Fruit fly (Drosophila melanogaster) whole organism, pupa: ENCODE results near the gene CG10628.

ENCODE experiments used
- CG10348 ChIP-seq: fragments of 200-800 bp; sonication (Bioruptor generic); IDR thresholded peaks from 2 replicates; pipeline ENCODE4 v1.3.6; 2022; ENCODE audit warnings: missing biosample characterization, missing genetic modification characterization
- CG13204 ChIP-seq: fragments of 200-800 bp; sonication (Bioruptor generic); optimal IDR thresholded peaks from 2 replicates; lab custom pipeline; 2018; ENCODE audit warnings: missing biosample characterization, mild to moderate bottlenecking, missing genetic modification characterization, moderate library complexity
- CG14655 ChIP-seq: fragments of 200-800 bp; sonication (Bioruptor generic); optimal IDR thresholded peaks from 3 replicates; lab custom pipeline; 2017; ENCODE audit warnings: mild to moderate bottlenecking, missing biosample characterization, missing genetic modification reagents, missing genetic modification characterization
- CG17806 ChIP-seq: fragments of 200-800 bp; sonication (Bioruptor generic); optimal IDR thresholded peaks from 2 replicates; lab custom pipeline; 2018; ENCODE audit warnings: missing biosample characterization, mild to moderate bottlenecking, missing genetic modification characterization, moderate library complexity
- CG4496 ChIP-seq: fragments of 200-800 bp; sonication (Bioruptor generic); IDR thresholded peaks from 3 replicates; pipeline ENCODE4 v1.3.6; 2022; ENCODE audit warnings: missing biosample characterization, missing genetic modification characterization
- CG8159 ChIP-seq: fragments of 200-800 bp; sonication (Bioruptor generic); optimal IDR thresholded peaks from 3 replicates; lab custom pipeline; 2018; ENCODE audit warnings: missing biosample characterization, mild to moderate bottlenecking, missing genetic modification characterization, moderate library complexity
- CG8301 ChIP-seq: fragments of 200-800 bp; sonication (Bioruptor generic); optimal IDR thresholded peaks from 2 replicates; lab custom pipeline; 2018; ENCODE audit warnings: missing biosample characterization, mild to moderate bottlenecking, missing genetic modification characterization
- D1 ChIP-seq: fragments of 200-800 bp; sonication (Bioruptor generic); optimal IDR thresholded peaks from 2 replicates; lab custom pipeline; 2018; ENCODE audit warnings: missing biosample characterization, mild to moderate bottlenecking, missing genetic modification characterization, moderate library complexity
- EcR ChIP-seq: fragments of 200-800 bp; sonication (Bioruptor generic); optimal IDR thresholded peaks from 3 replicates; lab custom pipeline; 2019; ENCODE audit warnings: missing biosample characterization, missing genetic modification characterization, mild to moderate bottlenecking, moderate library complexity, missing genetic modification reagents
- Ets98B ChIP-seq: fragments of 200-800 bp; sonication (Bioruptor generic); IDR thresholded peaks from 2 replicates; pipeline ENCODE4 v1.3.6; 2022; ENCODE audit warnings: missing biosample characterization, missing genetic modification characterization
- Pif1B ChIP-seq: fragments of 200-800 bp; sonication (Bioruptor generic); optimal IDR thresholded peaks from 3 replicates; lab custom pipeline; 2016; ENCODE audit warnings: missing biosample characterization, missing genetic modification characterization
- fd96Ca ChIP-seq: fragments of 200-800 bp; sonication (Bioruptor generic); IDR thresholded peaks from 3 replicates; pipeline ENCODE4 v1.3.6; 2022; ENCODE audit warnings: missing biosample characterization, missing genetic modification characterization
- rn ChIP-seq: fragments of 200-800 bp; sonication (Bioruptor generic); IDR thresholded peaks from 2 replicates; pipeline ENCODE4 v1.3.6; 2022; ENCODE audit warnings: missing biosample characterization, missing genetic modification characterization

- no peak for TF ChIP-seq CG13204 (GFP tag; lab: Kevin White, UChicago)
- TF ChIP-seq CG4496 (GFP tag; lab: Robert Waterston, UW) = no peak
- TF ChIP-seq CG8159 = no peak
- TF ChIP-seq CG17806 (tag; lab: Kevin White, UChicago) = no peak
- TF ChIP-seq EcR (GFP tag; lab: Kevin White, UChicago) = no peak
- no peak for TF ChIP-seq Pif1B (GFP tag; lab: Kevin White, UChicago)
- no peak for TF ChIP-seq Ets98B
- TF ChIP-seq CG14655 (GFP tag; lab: Kevin White, UChicago) = no peak
- TF ChIP-seq CG8301 (tag; lab: Kevin White, UChicago) = no peak
- TF ChIP-seq fd96Ca (GFP tag; lab: Robert Waterston, UW) = no peak
- no peak for TF ChIP-seq CG10348
- no peak for TF ChIP-seq D1 (tag; lab: Kevin White, UChicago)
- TF ChIP-seq rn (GFP tag; lab: Robert Waterston, UW) = no peak
Measured at dm6 chr2L:19768967-19769366, 10.6 kb upstream of the CG10628 start, which contains the start of gene bsh.
